Worm (Caenorhabditis elegans) whole organism, late embryonic: ENCODE results near the gene T09D3.9.

Experiments
- C38D4.7 ChIP-seq: fragments of 200-800 bp; sonication (Bioruptor generic); optimal IDR thresholded peaks from 2 replicates; lab custom pipeline; 2018; ENCODE audit warnings: mild to moderate bottlenecking, missing genetic modification characterization, moderate library complexity, missing compliant biosample characterization
- ceh-19 ChIP-seq: fragments of 200-800 bp; sonication (Bioruptor generic); optimal IDR thresholded peaks from 2 replicates; lab custom pipeline; 2018; ENCODE audit warnings: mild to moderate bottlenecking, missing genetic modification characterization, missing compliant biosample characterization
- fkh-10 ChIP-seq: fragments of 150-350 bp; optimal IDR thresholded peaks from 2 replicates; lab custom pipeline; 2014; ENCODE audit warnings: missing biosample characterization, missing genetic modification reagents, missing genetic modification characterization
- nhr-11 ChIP-seq: fragments of 150-350 bp; optimal IDR thresholded peaks from 2 replicates; lab custom pipeline; 2014; ENCODE audit warnings: missing biosample characterization, missing genetic modification characterization
- sox-2 ChIP-seq: fragments of 200-800 bp; sonication (Bioruptor generic); IDR thresholded peaks from 2 replicates; pipeline ENCODE4 v1.3.6; 2022; ENCODE audit warnings: missing genetic modification reagents, missing genetic modification characterization, missing compliant biosample characterization
- unc-55 ChIP-seq: sonication (generic microtip); optimal IDR thresholded peaks from 2 replicates; lab custom pipeline; 2017; ENCODE audit warnings: missing biosample characterization, missing genetic modification reagents, missing genetic modification characterization
- ztf-16 ChIP-seq: sonication (generic microtip); optimal IDR thresholded peaks from 2 replicates; lab custom pipeline; 2017; ENCODE audit warnings: missing genetic modification characterization, missing compliant biosample characterization

DNA sequence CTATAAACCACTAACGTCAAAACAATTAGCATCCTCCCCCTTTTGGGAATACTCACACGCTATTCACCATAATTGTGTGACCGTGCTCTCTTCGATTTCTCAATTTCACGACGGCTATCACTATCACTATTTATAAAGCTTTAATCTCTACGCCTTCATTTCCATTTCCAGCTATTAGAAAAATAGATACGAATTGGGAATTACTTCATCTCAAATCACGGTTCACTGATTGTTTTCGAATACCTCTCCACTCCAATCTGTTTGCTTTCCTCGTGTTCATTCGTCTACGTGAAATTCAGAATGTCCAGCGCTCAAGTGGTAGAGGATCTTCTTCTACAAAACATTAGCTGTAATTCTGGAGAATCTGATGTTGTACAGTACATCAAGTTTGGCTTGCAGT is 31.8 kb downstream of the T09D3.9 start, which contains the start of gene srg-29:
- TF ChIP-seq fkh-10 (GFP tag; lab: Kevin White, UChicago) (no peak), ztf-16 (tag; lab: Kevin White, UChicago) (no peak), C38D4.7 (GFP tag; lab: Kevin White, UChicago) (no peak), sox-2 (GFP tag; lab: Robert Waterston, UW) (no peak), nhr-11 (tag; lab: Kevin White, UChicago) (no peak), unc-55 (GFP tag; lab: Kevin White, UChicago) (no peak), ceh-19 (GFP tag; lab: Kevin White, UChicago) (no peak)
